Worm (Caenorhabditis elegans) whole organism, L4 larva: Measurements from ENCODE around the gene flp-23.

Experiments
- D1046.2 ChIP-seq: fragments of 200-800 bp; sonication (Bioruptor generic); IDR thresholded peaks from 2 replicates; pipeline ENCODE4 v1.3.6; 2022; ENCODE audit warnings: missing genetic modification characterization, missing compliant biosample characterization
- F10B5.3 ChIP-seq: sonication (generic microtip); optimal IDR thresholded peaks from 2 replicates; lab custom pipeline; 2016; ENCODE audit warnings: mild to moderate bottlenecking, missing genetic modification characterization, missing compliant biosample characterization
- F37D6.2 ChIP-seq: sonication (generic microtip); optimal IDR thresholded peaks from 2 replicates; lab custom pipeline; 2016; ENCODE audit warnings: mild to moderate bottlenecking, missing genetic modification characterization, missing compliant biosample characterization
- F49E8.2 ChIP-seq: sonication (generic microtip); optimal IDR thresholded peaks from 2 replicates; lab custom pipeline; 2016; ENCODE audit warnings: missing compliant biosample characterization, mild to moderate bottlenecking, missing genetic modification characterization, borderline replicate concordance
- R02D3.7 ChIP-seq: fragments of 150-350 bp; sonication (generic microtip); optimal IDR thresholded peaks from 3 replicates; lab custom pipeline; 2014; ENCODE audit warnings: missing biosample characterization, missing genetic modification characterization
- T26A8.4 ChIP-seq: fragments of 200-800 bp; sonication (Bioruptor generic); IDR thresholded peaks from 2 replicates; pipeline ENCODE4 v1.3.6; 2022; ENCODE audit warnings: missing genetic modification characterization, missing compliant biosample characterization
- Y105C5A.15 ChIP-seq: fragments of 200-800 bp; sonication (Bioruptor generic); IDR thresholded peaks from 2 replicates; pipeline ENCODE4 v1.3.6; 2022; ENCODE audit warnings: missing genetic modification characterization, missing compliant biosample characterization
- Y48G9A.11 ChIP-seq: fragments of 200-800 bp; sonication (Bioruptor generic); IDR thresholded peaks from 2 replicates; pipeline ENCODE4 v1.3.6; 2022; ENCODE audit warnings: missing genetic modification reagents, missing genetic modification characterization, missing compliant biosample characterization
- Y5F2A.4 ChIP-seq: fragments of 200-800 bp; sonication (Bioruptor generic); optimal IDR thresholded peaks from 2 replicates; lab custom pipeline; 2018; ENCODE audit warnings: mild to moderate bottlenecking, missing genetic modification characterization, missing compliant biosample characterization
- ZK337.2 ChIP-seq: fragments of 200-800 bp; sonication (Bioruptor generic); IDR thresholded peaks from 2 replicates; pipeline ENCODE4 v1.3.6; 2022; ENCODE audit warnings: missing genetic modification reagents, missing genetic modification characterization, missing compliant biosample characterization
- aly-2 ChIP-seq: sonication (generic microtip); optimal IDR thresholded peaks from 2 replicates; lab custom pipeline; 2018; ENCODE audit warnings: missing biosample characterization, missing genetic modification characterization
- ceh-20 ChIP-seq: fragments of 200-800 bp; sonication (Bioruptor generic); IDR thresholded peaks from 2 replicates; pipeline ENCODE4 v1.3.6; 2022; ENCODE audit warnings: missing genetic modification reagents, missing genetic modification characterization, missing compliant biosample characterization
- ceh-28 ChIP-seq: fragments of 150-350 bp; optimal IDR thresholded peaks from 2 replicates; lab custom pipeline; 2014; ENCODE audit warnings: missing biosample characterization, missing genetic modification reagents, missing genetic modification characterization
- ceh-32 ChIP-seq: sonication (generic microtip); optimal IDR thresholded peaks from 2 replicates; lab custom pipeline; 2016; ENCODE audit warnings: mild to moderate bottlenecking, missing genetic modification characterization, missing compliant biosample characterization; ENCODE audit not compliant: poor library complexity
- ceh-62 ChIP-seq: sonication (generic microtip); optimal IDR thresholded peaks from 2 replicates; lab custom pipeline; 2017; ENCODE audit warnings: missing biosample characterization, missing genetic modification characterization
- ceh-82 ChIP-seq: sonication (generic microtip); optimal IDR thresholded peaks from 2 replicates; lab custom pipeline; 2017; ENCODE audit warnings: missing biosample characterization, missing genetic modification characterization
- ces-1 ChIP-seq: fragments of 150-350 bp; sonication (generic microtip); optimal IDR thresholded peaks from 4 replicates; lab custom pipeline; 2014; ENCODE audit warnings: missing biosample characterization, missing genetic modification reagents, missing genetic modification characterization
- ctbp-1 ChIP-seq: fragments of 200-800 bp; sonication (Bioruptor generic); IDR thresholded peaks from 2 replicates; pipeline ENCODE4 v1.3.6; 2022; ENCODE audit warnings: missing genetic modification reagents, missing genetic modification characterization, missing compliant biosample characterization
- daf-12 ChIP-seq: fragments of 150-350 bp; optimal IDR thresholded peaks from 2 replicates; lab custom pipeline; 2014; ENCODE audit warnings: missing biosample characterization, missing genetic modification reagents, missing genetic modification characterization
- daf-16 ChIP-seq, 3 experiments: sonication (generic microtip); optimal IDR thresholded peaks; 2 replicates each; lab custom pipeline; 2016 to 2017; ENCODE audit warnings: missing genetic modification characterization in 3 of 3, missing genetic modification reagents in 3 of 3, mild to moderate bottlenecking in 2 of 3, missing compliant biosample characterization in 2 of 3, missing biosample characterization in 1 of 3, moderate library complexity in 1 of 3
- dpl-1 ChIP-seq: fragments of 150-350 bp; optimal IDR thresholded peaks from 2 replicates; lab custom pipeline; 2014; ENCODE audit warnings: missing biosample characterization, missing genetic modification reagents, missing genetic modification characterization
- dve-1 ChIP-seq: sonication (generic microtip); optimal IDR thresholded peaks from 2 replicates; lab custom pipeline; 2017; ENCODE audit warnings: antibody characterized with exemption, mild to moderate bottlenecking, missing genetic modification characterization, missing compliant biosample characterization; ENCODE audit not compliant: insufficient read depth
- egl-27 ChIP-seq: sonication (generic microtip); optimal IDR thresholded peaks from 3 replicates; lab custom pipeline; 2017; ENCODE audit warnings: missing biosample characterization, missing genetic modification reagents, missing genetic modification characterization
- fkh-10 ChIP-seq: fragments of 150-350 bp; optimal IDR thresholded peaks from 2 replicates; lab custom pipeline; 2014; ENCODE audit warnings: missing biosample characterization, missing genetic modification reagents, missing genetic modification characterization
- hif-1 ChIP-seq, 2 experiments: sonication (generic microtip); optimal IDR thresholded peaks; 2 replicates each; lab custom pipeline; 2016 to 2017; ENCODE audit warnings: missing compliant biosample characterization in 2 of 2, missing genetic modification characterization in 2 of 2, missing genetic modification reagents in 2 of 2, missing genotype in 2 of 2, mild to moderate bottlenecking in 1 of 2
- hlh-30 ChIP-seq: sonication (generic microtip); optimal IDR thresholded peaks from 2 replicates; lab custom pipeline; 2017; ENCODE audit warnings: antibody characterized with exemption, mild to moderate bottlenecking, missing genetic modification characterization, missing compliant biosample characterization; ENCODE audit not compliant: insufficient read depth
- lin-1 ChIP-seq: fragments of 200-800 bp; sonication (Bioruptor generic); IDR thresholded peaks from 2 replicates; pipeline ENCODE4 v1.3.6; 2022; ENCODE audit warnings: missing genetic modification reagents, missing genetic modification characterization, missing compliant biosample characterization
- lin-38 ChIP-seq: fragments of 200-800 bp; sonication (Bioruptor generic); IDR thresholded peaks from 2 replicates; pipeline ENCODE4 v1.3.6; 2022; ENCODE audit warnings: missing genetic modification reagents, missing genetic modification characterization, missing compliant biosample characterization
- lin-39 ChIP-seq: fragments of 150-350 bp; optimal IDR thresholded peaks from 2 replicates; lab custom pipeline; 2014; ENCODE audit warnings: missing biosample characterization, missing genetic modification reagents, missing genetic modification characterization
- lir-3 ChIP-seq: sonication (generic microtip); optimal IDR thresholded peaks from 2 replicates; lab custom pipeline; 2016; ENCODE audit warnings: mild to moderate bottlenecking, missing genetic modification characterization, missing compliant biosample characterization
- lsy-2 ChIP-seq, 2 experiments: fragments of 150-350 bp in 1 of 2; sonication (generic microtip) in 1 of 2; optimal IDR thresholded peaks; 2 replicates each; lab custom pipeline; 2014 to 2017; ENCODE audit warnings: missing biosample characterization in 2 of 2, missing genetic modification characterization in 2 of 2
- mep-1 ChIP-seq: fragments of 150-350 bp; sonication (generic microtip); optimal IDR thresholded peaks from 3 replicates; lab custom pipeline; 2014; ENCODE audit warnings: missing biosample characterization, missing genetic modification characterization
- mes-2 ChIP-seq: sonication (generic microtip); optimal IDR thresholded peaks from 2 replicates; lab custom pipeline; 2016; ENCODE audit warnings: missing genotype, mild to moderate bottlenecking, missing genetic modification characterization, missing compliant biosample characterization; ENCODE audit not compliant: poor library complexity, severe bottlenecking
- nhr-10 ChIP-seq: fragments of 150-350 bp; optimal IDR thresholded peaks from 2 replicates; lab custom pipeline; 2014; ENCODE audit warnings: missing biosample characterization, missing genetic modification characterization
- nhr-11 ChIP-seq: fragments of 150-350 bp; optimal IDR thresholded peaks from 2 replicates; lab custom pipeline; 2014; ENCODE audit warnings: missing biosample characterization, missing genetic modification characterization
- nhr-41 ChIP-seq: fragments of 200-800 bp; sonication (Bioruptor generic); IDR thresholded peaks from 2 replicates; pipeline ENCODE4 v1.3.6; 2022; ENCODE audit warnings: missing genetic modification reagents, missing genetic modification characterization, missing compliant biosample characterization
- nhr-76 ChIP-seq: fragments of 150-350 bp; optimal IDR thresholded peaks from 2 replicates; lab custom pipeline; 2014; ENCODE audit warnings: missing biosample characterization, missing genetic modification characterization
- nhr-77 ChIP-seq: fragments of 150-350 bp; optimal IDR thresholded peaks from 2 replicates; lab custom pipeline; 2014; ENCODE audit warnings: missing biosample characterization, missing genetic modification characterization
- pha-4 ChIP-seq, 2 experiments: fragments of 150-350 bp in 1 of 2; fragments of 200-800 bp in 1 of 2; sonication (Bioruptor generic) in 1 of 2; IDR thresholded peaks in 1 of 2; optimal IDR thresholded peaks in 1 of 2; 2 replicates each; pipeline versions ENCODE4 v1.3.6 to Lab custom; 2014 to 2022; ENCODE audit warnings: missing genetic modification characterization in 2 of 2, missing genetic modification reagents in 2 of 2, missing biosample characterization in 1 of 2, missing compliant biosample characterization in 1 of 2
- php-3 ChIP-seq: fragments of 200-800 bp; sonication (Bioruptor generic); IDR thresholded peaks from 2 replicates; pipeline ENCODE4 v1.3.6; 2022; ENCODE audit warnings: missing genetic modification reagents, missing genetic modification characterization, missing compliant biosample characterization
- pqm-1 ChIP-seq: sonication (generic microtip); optimal IDR thresholded peaks from 2 replicates; lab custom pipeline; 2017; ENCODE audit warnings: missing biosample characterization, missing genetic modification characterization
- saeg-2 ChIP-seq: fragments of 200-800 bp; sonication (Bioruptor generic); IDR thresholded peaks from 2 replicates; pipeline ENCODE4 v1.3.6; 2022; ENCODE audit warnings: missing genetic modification reagents, missing genetic modification characterization, missing compliant biosample characterization
- spr-1 ChIP-seq: sonication (generic microtip); optimal IDR thresholded peaks from 2 replicates; lab custom pipeline; 2016; ENCODE audit warnings: mild to moderate bottlenecking, missing genetic modification characterization, missing compliant biosample characterization
- spr-3 ChIP-seq: fragments of 200-800 bp; sonication (Bioruptor generic); optimal IDR thresholded peaks from 2 replicates; lab custom pipeline; 2018; ENCODE audit warnings: mild to moderate bottlenecking, missing genetic modification characterization, missing compliant biosample characterization
- unc-130 ChIP-seq: sonication (generic microtip); optimal IDR thresholded peaks from 2 replicates; lab custom pipeline; 2016; ENCODE audit warnings: missing genetic modification reagents, missing genetic modification characterization, missing compliant biosample characterization
- zag-1 ChIP-seq: fragments of 150-350 bp; optimal IDR thresholded peaks from 2 replicates; lab custom pipeline; 2014; ENCODE audit warnings: missing biosample characterization, missing genetic modification characterization
- ztf-7 ChIP-seq: fragments of 150-350 bp; optimal IDR thresholded peaks from 2 replicates; lab custom pipeline; 2014; ENCODE audit warnings: missing biosample characterization, missing genetic modification characterization

The flp-23 gene

ce11 chrIII:8678371-8678770, 27.8 kb downstream of the flp-23 start (continued):
- TF ChIP-seq nhr-76 (no peak), nhr-41 (GFP tag; lab: Robert Waterston, UW) (peak; percentile 87), mep-1 (tag; lab: Kevin White, UChicago) (peak; percentile 76), dpl-1 (GFP tag; lab: Kevin White, UChicago) (peak; percentile 53), nhr-11 (peak; percentile 39), F49E8.2 (peak; percentile 44), spr-1 (tag; lab: Kevin White, UChicago) (peak; percentile 43), lsy-2 (tag; optimal IDR thresholded peaks at IDR 0.05; lab: Kevin White, UChicago) (peak; percentile 36 to 68), nhr-77 (tag; lab: Kevin White, UChicago) (no peak)

- TF ChIP-seq ceh-20 = no peak
- TF ChIP-seq T26A8.4 (GFP tag; lab: Robert Waterston, UW) = no peak
- TF ChIP-seq pha-4 (GFP tag; IDR thresholded peaks at IDR 0.05; lab: Robert Waterston, UW) = no peak
- TF ChIP-seq pha-4 (tag; optimal IDR thresholded peaks at IDR 0.05; lab: Kevin White, UChicago) = no peak
- no peak for TF ChIP-seq ceh-62 (tag; lab: Kevin White, UChicago)
- no peak for TF ChIP-seq pqm-1 (tag; lab: Kevin White, UChicago)
- TF ChIP-seq daf-16 (GFP tag; optimal IDR thresholded peaks at IDR 0.05; lab: Kevin White, UChicago) = no peak
- peak; percentile 60 for TF ChIP-seq daf-16 (tag; optimal IDR thresholded peaks at IDR 0.05; lab: Kevin White, UChicago)
- TF ChIP-seq lin-39 (tag; lab: Kevin White, UChicago) = no peak
- peak; percentile 22 for TF ChIP-seq hlh-30 (tag; lab: Kevin White, UChicago)
- peak; percentile 94 for TF ChIP-seq mes-2 (tag; lab: Kevin White, UChicago)
- TF ChIP-seq ceh-28 (tag; lab: Kevin White, UChicago) = no peak
- TF ChIP-seq lin-38 (GFP tag; lab: Robert Waterston, UW) = peak; percentile 60
- no peak for TF ChIP-seq ceh-32 (tag; lab: Kevin White, UChicago)
- TF ChIP-seq Y5F2A.4 (GFP tag; lab: Kevin White, UChicago) = no peak
- no peak for TF ChIP-seq ces-1
- peak; percentile 39 for TF ChIP-seq dpl-1 (GFP tag; lab: Kevin White, UChicago)
- TF ChIP-seq F10B5.3 (tag; lab: Kevin White, UChicago) = no peak
- TF ChIP-seq php-3 (GFP tag; lab: Robert Waterston, UW) = no peak
- TF ChIP-seq zag-1 (tag; lab: Kevin White, UChicago) = no peak
- no peak for TF ChIP-seq saeg-2 (GFP tag; lab: Robert Waterston, UW)
- TF ChIP-seq daf-12 (tag; lab: Kevin White, UChicago) = no peak
- TF ChIP-seq ceh-82 = no peak
- no peak for TF ChIP-seq aly-2
- no peak for TF ChIP-seq Y105C5A.15 (GFP tag; lab: Robert Waterston, UW)
- TF ChIP-seq D1046.2 = no peak
- no peak for TF ChIP-seq fkh-10
- no peak for TF ChIP-seq F37D6.2 (tag; lab: Kevin White, UChicago)
- peak; percentile 90 for TF ChIP-seq unc-130 (GFP tag; lab: Kevin White, UChicago)
- TF ChIP-seq ZK337.2 = no peak
- TF ChIP-seq ztf-7 (tag; lab: Kevin White, UChicago) = no peak
- TF ChIP-seq hif-1 (tag; optimal IDR thresholded peaks at IDR 0.05; lab: Kevin White, UChicago) = peak in 1 of 2 experiments; percentile 66
- TF ChIP-seq dve-1 (tag; lab: Kevin White, UChicago) = no peak
- no peak for TF ChIP-seq ctbp-1 (GFP tag; lab: Robert Waterston, UW)
- 0 out of 2 replicates have a peak, but pooled peaks have one; percentile 27 for TF ChIP-seq Y48G9A.11 (GFP tag; lab: Robert Waterston, UW)
- TF ChIP-seq mep-1 (tag; lab: Kevin White, UChicago) = peak; percentile 7
- TF ChIP-seq lin-1 (GFP tag; lab: Robert Waterston, UW) = no peak
- TF ChIP-seq F49E8.2 = no peak
- TF ChIP-seq lir-3 (tag; lab: Kevin White, UChicago) = no peak
- no peak for TF ChIP-seq R02D3.7
- no peak for TF ChIP-seq nhr-77 (tag; lab: Kevin White, UChicago)
- TF ChIP-seq nhr-10 = no peak
- TF ChIP-seq egl-27 (tag; lab: Kevin White, UChicago) = no peak
- TF ChIP-seq spr-1 (tag; lab: Kevin White, UChicago) = no peak
- no peak for TF ChIP-seq spr-3 (GFP tag; lab: Kevin White, UChicago)
These were observed 33.2 kb downstream of the flp-23 start, which contains the start of gene fli-1 for ce11 chrIII:8683679-8684263. Gene fli-1, minus strand, starts transcription at chrIII:8683736.
